Fruit fly (Drosophila melanogaster) whole organism, embryonic: ENCODE measurements around the gene gpp.

Experiments used
- B-H1 ChIP-seq: fragments of 200-800 bp; sonication (Bioruptor generic); IDR thresholded peaks from 3 replicates; pipeline ENCODE4 v1.3.6; 2022; ENCODE audit warnings: missing biosample characterization, missing genetic modification characterization
- CG10565 ChIP-seq: fragments of 200-800 bp; sonication (Bioruptor generic); optimal IDR thresholded peaks from 3 replicates; lab custom pipeline; 2016; ENCODE audit warnings: missing biosample characterization, mild to moderate bottlenecking, missing genetic modification characterization
- CG11085 ChIP-seq: fragments of 200-800 bp; sonication (Bioruptor generic); IDR thresholded peaks from 2 replicates; pipeline ENCODE4 v1.3.6; 2022; ENCODE audit warnings: missing biosample characterization, missing genetic modification characterization
- CG11504 ChIP-seq: fragments of 200-800 bp; sonication (Bioruptor generic); optimal IDR thresholded peaks from 3 replicates; lab custom pipeline; 2019; ENCODE audit warnings: missing biosample characterization, mild to moderate bottlenecking, missing genetic modification characterization, moderate library complexity
- CG12299 ChIP-seq: fragments of 200-800 bp; sonication (Bioruptor generic); optimal IDR thresholded peaks from 2 replicates; lab custom pipeline; 2018; ENCODE audit warnings: missing biosample characterization, mild to moderate bottlenecking, missing genetic modification characterization
- CG13287 ChIP-seq: fragments of 200-800 bp; sonication (Bioruptor generic); IDR thresholded peaks from 2 replicates; pipeline ENCODE4 v1.3.6; 2022; ENCODE audit warnings: missing biosample characterization, missing genetic modification characterization; ENCODE audit not compliant: partially characterized antibody
- CG14667 ChIP-seq: fragments of 200-800 bp; sonication (Bioruptor generic); IDR thresholded peaks from 2 replicates; pipeline ENCODE4 v1.3.6; 2022; ENCODE audit warnings: missing biosample characterization, missing genetic modification characterization
- CG14710 ChIP-seq: fragments of 200-800 bp; sonication (Bioruptor generic); optimal IDR thresholded peaks from 3 replicates; lab custom pipeline; 2019; ENCODE audit warnings: missing biosample characterization, mild to moderate bottlenecking, missing genetic modification characterization, moderate library complexity
- CG1832 ChIP-seq: fragments of 200-800 bp; sonication (Bioruptor generic); optimal IDR thresholded peaks from 2 replicates; lab custom pipeline; 2017; ENCODE audit warnings: missing biosample characterization, mild to moderate bottlenecking, missing genetic modification characterization, inconsistent platforms
- CG30403 ChIP-seq: fragments of 200-800 bp; sonication (Bioruptor generic); optimal IDR thresholded peaks from 3 replicates; lab custom pipeline; 2016; ENCODE audit warnings: missing biosample characterization, missing genetic modification characterization
- CG43689 ChIP-seq: fragments of 200-800 bp; sonication (Bioruptor generic); IDR thresholded peaks from 2 replicates; pipeline ENCODE4 v1.3.6; 2022; ENCODE audit warnings: missing biosample characterization, missing genetic modification characterization
- CG4617 ChIP-seq: fragments of 200-800 bp; sonication (Bioruptor generic); optimal IDR thresholded peaks from 3 replicates; lab custom pipeline; 2016; ENCODE audit warnings: missing biosample characterization, missing genetic modification characterization, borderline replicate concordance
- CG7271 ChIP-seq: fragments of 200-800 bp; sonication (Bioruptor generic); optimal IDR thresholded peaks from 2 replicates; lab custom pipeline; 2018; ENCODE audit warnings: missing biosample characterization, mild to moderate bottlenecking, missing genetic modification characterization, moderate library complexity
- CG7357 ChIP-seq: fragments of 200-800 bp; sonication (Bioruptor generic); IDR thresholded peaks from 3 replicates; pipeline ENCODE4 v1.3.6; 2022; ENCODE audit warnings: missing biosample characterization, missing genetic modification characterization
- CG7987 ChIP-seq: fragments of 200-800 bp; sonication (Bioruptor generic); optimal IDR thresholded peaks from 2 replicates; lab custom pipeline; 2018; ENCODE audit warnings: missing biosample characterization, mild to moderate bottlenecking, missing genetic modification characterization, moderate library complexity
- CG9817 ChIP-seq: fragments of 200-800 bp; sonication (Bioruptor generic); optimal IDR thresholded peaks from 2 replicates; lab custom pipeline; 2018; ENCODE audit warnings: missing biosample characterization, mild to moderate bottlenecking, missing genetic modification characterization, moderate library complexity
- Dbx ChIP-seq: fragments of 200-800 bp; sonication (Bioruptor generic); IDR thresholded peaks from 3 replicates; pipeline ENCODE4 v1.3.6; 2022; ENCODE audit warnings: missing biosample characterization, missing genetic modification characterization
- Dek ChIP-seq: fragments of 200-800 bp; sonication (Bioruptor generic); optimal IDR thresholded peaks from 3 replicates; lab custom pipeline; 2019; ENCODE audit warnings: missing biosample characterization, mild to moderate bottlenecking, missing genetic modification characterization, moderate library complexity
- Dfd ChIP-seq, 2 experiments: fragments of >200 bp; optimal IDR thresholded peaks; 2 replicates each; lab custom pipeline; 2017; ENCODE audit warnings: missing biosample characterization in 2 of 2, missing genetic modification characterization in 2 of 2
- Dip3 ChIP-seq: fragments of 200-800 bp; sonication (Bioruptor generic); optimal IDR thresholded peaks from 3 replicates; lab custom pipeline; 2016; ENCODE audit warnings: missing biosample characterization, missing genetic modification characterization
- Doc2 ChIP-seq: fragments of 200-800 bp; sonication (Bioruptor generic); IDR thresholded peaks from 2 replicates; pipeline ENCODE4 v1.3.6; 2022; ENCODE audit warnings: missing biosample characterization, missing genetic modification characterization
- Gug ChIP-seq: fragments of 200-800 bp; sonication (Bioruptor generic); IDR thresholded peaks from 4 replicates; pipeline ENCODE4 v1.3.6; 2022; ENCODE audit warnings: missing biosample characterization, missing genetic modification characterization
- NC2α ChIP-seq: fragments of 200-800 bp; sonication (Bioruptor generic); optimal IDR thresholded peaks from 2 replicates; lab custom pipeline; 2016; ENCODE audit warnings: missing biosample characterization, missing genetic modification characterization
- Neu2 ChIP-seq: fragments of 200-800 bp; sonication (Bioruptor generic); optimal IDR thresholded peaks from 3 replicates; lab custom pipeline; 2016; ENCODE audit warnings: missing biosample characterization, missing genetic modification characterization, borderline replicate concordance
- PHDP ChIP-seq: fragments of 200-800 bp; sonication (Bioruptor generic); optimal IDR thresholded peaks from 3 replicates; lab custom pipeline; 2018; ENCODE audit warnings: missing biosample characterization, mild to moderate bottlenecking, missing genetic modification characterization, moderate library complexity
- Ptx1 ChIP-seq: fragments of 200-800 bp; sonication (Bioruptor generic); IDR thresholded peaks from 2 replicates; pipeline ENCODE4 v1.3.6; 2022; ENCODE audit warnings: missing biosample characterization, missing genetic modification characterization
- Sry-δ ChIP-seq: fragments of 200-800 bp; sonication (Bioruptor generic); optimal IDR thresholded peaks from 2 replicates; lab custom pipeline; 2016; ENCODE audit warnings: missing biosample characterization, missing genetic modification characterization
- TFAM ChIP-seq: fragments of 200-800 bp; sonication (Bioruptor generic); optimal IDR thresholded peaks from 2 replicates; lab custom pipeline; 2017; ENCODE audit warnings: missing biosample characterization, missing genetic modification characterization, inconsistent platforms
- Taf1 ChIP-seq: fragments of 200-800 bp; sonication (Bioruptor generic); IDR thresholded peaks from 2 replicates; pipeline ENCODE4 v1.3.6; 2022; ENCODE audit warnings: missing biosample characterization, missing genetic modification characterization
- abd-A ChIP-seq: fragments of 200-800 bp; sonication (Bioruptor generic); optimal IDR thresholded peaks from 3 replicates; lab custom pipeline; 2019; ENCODE audit warnings: missing biosample characterization, mild to moderate bottlenecking, missing genetic modification characterization, moderate library complexity
- amos ChIP-seq: fragments of 200-800 bp; sonication (Bioruptor generic); IDR thresholded peaks from 2 replicates; pipeline ENCODE4 v1.3.6; 2022; ENCODE audit warnings: missing biosample characterization, missing genetic modification characterization; ENCODE audit not compliant: partially characterized antibody
- br ChIP-seq: fragments of >200 bp; optimal IDR thresholded peaks from 2 replicates; lab custom pipeline; 2017
- dmrt99B ChIP-seq: fragments of 200-800 bp; sonication (Bioruptor generic); optimal IDR thresholded peaks from 2 replicates; lab custom pipeline; 2018; ENCODE audit warnings: missing biosample characterization, mild to moderate bottlenecking, missing genetic modification characterization, moderate library complexity
- dpn ChIP-seq, 2 experiments: fragments of 200-800 bp; sonication (Bioruptor generic); optimal IDR thresholded peaks; 3 replicates each; lab custom pipeline; 2016; ENCODE audit warnings: missing biosample characterization in 2 of 2, missing genetic modification characterization in 2 of 2
- emc ChIP-seq: fragments of 200-800 bp; sonication (Bioruptor generic); optimal IDR thresholded peaks from 2 replicates; lab custom pipeline; 2016; ENCODE audit warnings: missing biosample characterization, missing genetic modification characterization
- fru ChIP-seq: fragments of >200 bp; optimal IDR thresholded peaks from 2 replicates; lab custom pipeline; 2017
- fu2 ChIP-seq: fragments of 200-800 bp; sonication (Bioruptor generic); optimal IDR thresholded peaks from 2 replicates; lab custom pipeline; 2016; ENCODE audit warnings: missing biosample characterization, missing genetic modification characterization
- gt ChIP-seq: fragments of 200-800 bp; sonication (Bioruptor generic); IDR thresholded peaks from 2 replicates; pipeline ENCODE4 v1.3.6; 2022; ENCODE audit warnings: missing biosample characterization, missing genetic modification characterization
- kni ChIP-seq: fragments of 200-800 bp; sonication (Bioruptor generic); optimal IDR thresholded peaks from 3 replicates; lab custom pipeline; 2017; ENCODE audit warnings: mild to moderate bottlenecking, missing biosample characterization, missing genetic modification reagents, missing genetic modification characterization
- otp ChIP-seq: fragments of 200-800 bp; sonication (Bioruptor generic); IDR thresholded peaks from 3 replicates; pipeline ENCODE4, ENCODE4 v1.3.6; 2022; ENCODE audit warnings: missing biosample characterization, missing genetic modification characterization
- repo ChIP-seq: fragments of 200-800 bp; sonication (Bioruptor generic); optimal IDR thresholded peaks from 2 replicates; lab custom pipeline; 2016; ENCODE audit warnings: missing biosample characterization, missing genetic modification characterization
- sim ChIP-seq: fragments of 200-800 bp; sonication (Bioruptor generic); IDR thresholded peaks from 2 replicates; pipeline ENCODE4 v1.3.6; 2022; ENCODE audit warnings: missing biosample characterization, missing genetic modification characterization
- slou ChIP-seq: fragments of 200-800 bp; sonication (Bioruptor generic); optimal IDR thresholded peaks from 3 replicates; lab custom pipeline; 2016; ENCODE audit warnings: missing biosample characterization, missing genetic modification characterization
- sna ChIP-seq: fragments of 200-800 bp; sonication (Bioruptor generic); IDR thresholded peaks from 2 replicates; pipeline ENCODE4 v1.3.6; 2022; ENCODE audit warnings: missing biosample characterization, missing genetic modification characterization; ENCODE audit not compliant: partially characterized antibody
- ssp ChIP-seq: fragments of 200-800 bp; sonication (Bioruptor generic); IDR thresholded peaks from 2 replicates; pipeline ENCODE4 v1.3.6; 2022; ENCODE audit warnings: missing biosample characterization, missing genetic modification characterization
- tll ChIP-seq, 2 experiments: fragments of 200-800 bp in 1 of 2; fragments of >200 bp in 1 of 2; sonication (Bioruptor generic) in 1 of 2; optimal IDR thresholded peaks; 2 replicates each; lab custom pipeline; 2017 to 2019; ENCODE audit warnings: missing biosample characterization in 2 of 2, missing genetic modification characterization in 2 of 2, mild to moderate bottlenecking in 1 of 2, moderate library complexity in 1 of 2
- trem ChIP-seq: fragments of 200-800 bp; optimal IDR thresholded peaks from 3 replicates; lab custom pipeline; 2019; ENCODE audit warnings: missing biosample characterization, mild to moderate bottlenecking, missing genetic modification characterization, moderate library complexity
- tx ChIP-seq: fragments of 200-800 bp; sonication (Bioruptor generic); optimal IDR thresholded peaks from 2 replicates; lab custom pipeline; 2016; ENCODE audit warnings: missing biosample characterization, missing genetic modification characterization
- zen2 ChIP-seq: fragments of 200-800 bp; sonication (Bioruptor generic); IDR thresholded peaks from 3 replicates; pipeline ENCODE4 v1.3.6; 2022; ENCODE audit warnings: missing biosample characterization, missing genetic modification characterization; ENCODE audit not compliant: partially characterized antibody

Gene gpp

DNA sequence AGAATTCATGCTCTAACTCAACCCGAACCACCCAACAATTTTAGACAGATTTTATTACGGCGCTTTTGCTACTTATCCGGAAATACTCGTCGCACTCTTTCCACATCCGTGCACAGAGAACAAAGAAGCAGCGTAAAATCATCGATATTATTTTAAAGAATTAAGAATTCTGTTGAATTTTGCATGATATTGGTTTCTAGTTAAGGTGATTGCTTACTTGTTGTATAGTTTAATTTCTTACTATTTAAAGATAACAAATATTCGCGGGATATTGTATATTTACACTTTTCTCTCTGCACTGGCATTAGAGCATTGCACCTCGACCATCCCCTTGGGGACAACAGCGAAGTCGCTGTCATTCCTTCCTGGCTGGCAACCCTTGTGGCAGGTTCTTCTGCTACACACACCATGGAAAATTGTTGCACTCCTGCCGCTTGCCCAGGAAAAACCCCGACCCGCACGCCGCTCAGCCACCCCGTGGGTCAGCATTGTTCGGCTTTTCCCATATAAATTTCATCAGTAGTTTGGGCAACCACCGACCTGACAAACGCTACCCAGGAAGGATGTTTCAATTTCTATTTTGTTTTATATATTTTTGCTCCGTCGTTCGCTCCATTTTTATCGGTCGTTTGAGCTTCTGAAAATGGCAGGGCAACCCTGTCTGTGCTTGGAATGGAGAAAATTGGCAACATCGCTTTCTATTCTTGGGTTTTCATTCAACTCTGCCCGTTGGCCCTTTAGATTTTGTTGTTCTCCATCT lies 21.1 kb downstream of the gpp start (continued):
- TF ChIP-seq CG43689 (GFP tag; lab: Robert Waterston, UW) (0 out of 2 replicates have a peak, but pooled peaks have one; percentile 5), CG7271 (tag; lab: Kevin White, UChicago) (no peak), CG14710 (tag; lab: Kevin White, UChicago) (peak; percentile 67), Gug (GFP tag; lab: Robert Waterston, UW) (peak; percentile 45; the same call in 2 of the 4 replicates), dmrt99B (tag; lab: Kevin White, UChicago) (peak; percentile 74), ssp (GFP tag; lab: Robert Waterston, UW) (peak; percentile 43; the same call in 1 of the 2 replicates), amos (GFP tag; lab: Robert Waterston, UW) (no peak), emc (no peak), CG30403 (GFP tag; lab: Kevin White, UChicago) (peak; percentile 61), Dek (tag; lab: Kevin White, UChicago) (peak; percentile 25), tll (GFP tag; optimal IDR thresholded peaks at IDR 0.05; lab: Kevin White, UChicago) (no peak), gt (GFP tag; lab: Robert Waterston, UW) (no peak), Sry-δ (peak; percentile 23), CG12299 (no peak), CG11504 (tag; lab: Kevin White, UChicago) (peak; percentile 78), NC2α (no peak), CG9817 (tag; lab: Kevin White, UChicago) (no peak), Dip3 (GFP tag; lab: Kevin White, UChicago) (peak; percentile 5), fu2 (GFP tag; lab: Kevin White, UChicago) (no peak), CG7987 (GFP tag; lab: Kevin White, UChicago) (peak; percentile 17), tx (GFP tag; lab: Kevin White, UChicago) (no peak), CG7357 (GFP tag; lab: Robert Waterston, UW) (peak; percentile 46; the same call in 2 of the 3 replicates), CG11085 (GFP tag; lab: Robert Waterston, UW) (no peak), Dbx (no peak), trem (tag; lab: Kevin White, UChicago) (peak; percentile 43), abd-A (tag; lab: Kevin White, UChicago) (peak; percentile 89), kni (GFP tag; lab: Kevin White, UChicago) (peak; percentile 69), sim (GFP tag; lab: Robert Waterston, UW) (peak; percentile 53; the same call in 1 of the 2 replicates), CG1832 (GFP tag; lab: Kevin White, UChicago) (no peak), zen2 (GFP tag; lab: Robert Waterston, UW) (no peak), CG10565 (GFP tag; lab: Kevin White, UChicago) (no peak), Dfd (GFP tag; optimal IDR thresholded peaks at IDR 0.05; lab: Kevin White, UChicago) (no peak), Neu2 (GFP tag; lab: Kevin White, UChicago) (no peak), CG13287 (GFP tag; lab: Robert Waterston, UW) (no peak), PHDP (tag; lab: Kevin White, UChicago) (peak; percentile 56), slou (no peak), sna (GFP tag; lab: Robert Waterston, UW) (no peak), Doc2 (GFP tag; lab: Robert Waterston, UW) (no peak), B-H1 (GFP tag; lab: Robert Waterston, UW) (peak; percentile 64), Ptx1 (GFP tag; lab: Robert Waterston, UW) (peak; percentile 85), br (no peak), repo (GFP tag; lab: Kevin White, UChicago) (no peak), CG14667 (GFP tag; lab: Robert Waterston, UW) (no peak; the same call in 1 of the 2 replicates), TFAM (GFP tag; lab: Kevin White, UChicago) (no peak), otp (GFP tag; lab: Robert Waterston, UW) (peak; percentile 21; the same call in 1 of the 3 replicates), fru (lab: Kevin White, UChicago) (no peak), CG4617 (GFP tag; lab: Kevin White, UChicago) (no peak), Taf1 (GFP tag; lab: Robert Waterston, UW) (0 out of 2 replicates have a peak, but pooled peaks have one; percentile 12), dpn (GFP tag; optimal IDR thresholded peaks at IDR 0.05; lab: Kevin White, UChicago) (peak; percentile 47 to 62)
